Worm (Caenorhabditis elegans) whole organism, L4/young adult: Measurements from ENCODE around the gene gei-4.

Source experiments
- W03F9.2 ChIP-seq: fragments of 150-350 bp; optimal IDR thresholded peaks from 2 replicates; lab custom pipeline; 2014; ENCODE audit warnings: missing biosample characterization, missing genetic modification characterization
- dao-5 ChIP-seq: sonication (generic microtip); optimal IDR thresholded peaks from 2 replicates; lab custom pipeline; 2016; ENCODE audit warnings: missing genotype, missing genetic modification characterization, moderate library complexity, missing compliant biosample characterization
- him-1 ChIP-seq: sonication (generic microtip); optimal IDR thresholded peaks from 2 replicates; lab custom pipeline; 2016; ENCODE audit warnings: missing genotype, missing genetic modification reagents, missing genetic modification characterization, missing compliant biosample characterization

- TF ChIP-seq him-1 = no peak
- TF ChIP-seq W03F9.2 (tag; lab: Kevin White, UChicago) = no peak
- no peak for TF ChIP-seq dao-5 (tag; lab: Kevin White, UChicago)
These were observed 47.7 kb upstream of the gei-4 start, which contains the start of the genes Y55B1BL.1 and Y55B1BL.2 for ce11 chrIII:402168-402813.
